Fruit fly (Drosophila melanogaster) whole organism, embryonic: ENCODE measurements around the gene blot.
A peak's percentile ranks its signal among the peaks of the same experiment; 100 is the strongest.

ENCODE experiments used
- Abd-B ChIP-seq: fragments of 200-800 bp; sonication (Bioruptor generic); optimal IDR thresholded peaks from 2 replicates; lab custom pipeline; 2018; ENCODE audit warnings: missing biosample characterization, mild to moderate bottlenecking, missing genetic modification characterization, moderate library complexity
- Aef1 ChIP-seq: fragments of 200-800 bp; sonication (Bioruptor generic); IDR thresholded peaks from 3 replicates; pipeline ENCODE4 v1.3.6; 2022; ENCODE audit warnings: missing biosample characterization, missing genetic modification characterization
- Atf6 ChIP-seq: fragments of 200-800 bp; sonication (Bioruptor generic); IDR thresholded peaks from 2 replicates; pipeline ENCODE4 v1.3.6; 2022; ENCODE audit warnings: missing biosample characterization, missing genetic modification characterization
- Blimp-1 ChIP-seq: fragments of 200-800 bp; sonication (Bioruptor generic); optimal IDR thresholded peaks from 3 replicates; lab custom pipeline; 2018; ENCODE audit warnings: missing biosample characterization, missing genetic modification characterization, mild to moderate bottlenecking, moderate library complexity, missing genetic modification reagents
- CG14441 ChIP-seq: fragments of 200-800 bp; sonication (Bioruptor generic); IDR thresholded peaks from 2 replicates; pipeline ENCODE4 v1.3.6; 2022; ENCODE audit warnings: missing biosample characterization, missing genetic modification characterization
- CG6854 ChIP-seq: fragments of 200-800 bp; sonication (Bioruptor generic); optimal IDR thresholded peaks from 3 replicates; lab custom pipeline; 2017; ENCODE audit warnings: missing biosample characterization, mild to moderate bottlenecking, missing genetic modification characterization
- Dref ChIP-seq: fragments of 200-800 bp; sonication (Bioruptor generic); IDR thresholded peaks from 2 replicates; pipeline ENCODE4 v1.3.6; 2022; ENCODE audit warnings: missing biosample characterization, missing genetic modification characterization
- HLH54F ChIP-seq: fragments of 200-800 bp; sonication (Bioruptor generic); optimal IDR thresholded peaks from 3 replicates; lab custom pipeline; 2016; ENCODE audit warnings: missing biosample characterization, missing genetic modification characterization
- Optix ChIP-seq: fragments of 200-800 bp; sonication (Bioruptor generic); IDR thresholded peaks from 3 replicates; pipeline ENCODE4 v1.3.6; 2022; ENCODE audit warnings: missing biosample characterization, missing genetic modification characterization
- Scr ChIP-seq: fragments of 200-800 bp; sonication (Bioruptor generic); IDR thresholded peaks from 2 replicates; pipeline ENCODE4 v1.3.6; 2022; ENCODE audit warnings: missing biosample characterization, missing genetic modification characterization; ENCODE audit not compliant: partially characterized antibody
- fu2 ChIP-seq: fragments of 200-800 bp; sonication (Bioruptor generic); optimal IDR thresholded peaks from 2 replicates; lab custom pipeline; 2016; ENCODE audit warnings: missing biosample characterization, missing genetic modification characterization
- gfzf ChIP-seq: fragments of 200-800 bp; sonication (Bioruptor generic); optimal IDR thresholded peaks from 2 replicates; lab custom pipeline; 2016; ENCODE audit warnings: missing biosample characterization, mild to moderate bottlenecking, missing genetic modification characterization, moderate library complexity
- phol ChIP-seq: fragments of 200-800 bp; sonication (Bioruptor generic); optimal IDR thresholded peaks from 3 replicates; lab custom pipeline; 2018; ENCODE audit warnings: missing biosample characterization, mild to moderate bottlenecking, missing genetic modification characterization, moderate library complexity
- usp ChIP-seq: fragments of >200 bp; optimal IDR thresholded peaks from 2 replicates; lab custom pipeline; 2017; ENCODE audit warnings: missing biosample characterization, missing genetic modification characterization

- TF ChIP-seq usp (GFP tag; lab: Kevin White, UChicago) = no peak
- TF ChIP-seq Scr (GFP tag; lab: Robert Waterston, UW) = no peak
- TF ChIP-seq phol (tag; lab: Kevin White, UChicago) = no peak
- no peak for TF ChIP-seq fu2 (GFP tag; lab: Kevin White, UChicago)
- TF ChIP-seq gfzf (GFP tag; lab: Kevin White, UChicago) = peak; percentile 82
- no peak for TF ChIP-seq Blimp-1 (GFP tag; lab: Kevin White, UChicago)
- TF ChIP-seq Aef1 (GFP tag; lab: Robert Waterston, UW) = no peak
- no peak for TF ChIP-seq Abd-B (GFP tag; lab: Kevin White, UChicago)
- no peak for TF ChIP-seq Optix
- no peak for TF ChIP-seq HLH54F (GFP tag; lab: Kevin White, UChicago)
- TF ChIP-seq CG14441 (GFP tag; lab: Robert Waterston, UW) = no peak
- no peak for TF ChIP-seq CG6854 (GFP tag; lab: Kevin White, UChicago)
- TF ChIP-seq Atf6 = no peak
- no peak for TF ChIP-seq Dref (GFP tag; lab: Robert Waterston, UW)
Measured at dm6 chr3L:17432947-17433346, 11.6 kb upstream of the blot start, which contains the start of gene frc.
